Worm (Caenorhabditis elegans) whole organism, mixed stage, embryonic: ENCODE measurements around the gene sax-2.
"Not testable (repeated sequence)": the region's sequence is repeated elsewhere in the genome, so short reads cannot be mapped to it uniquely, and the experiment has no call there.

Experiments
- M03D4.4 ChIP-seq: sonication (generic microtip); optimal IDR thresholded peaks from 2 replicates; lab custom pipeline; 2017; ENCODE audit warnings: mild to moderate bottlenecking, missing genetic modification characterization, missing compliant biosample characterization
- bed-3 ChIP-seq: fragments of 200-800 bp; sonication (Bioruptor generic); optimal IDR thresholded peaks from 3 replicates; lab custom pipeline; 2018; ENCODE audit warnings: mild to moderate bottlenecking, missing genetic modification characterization, moderate library complexity, missing compliant biosample characterization
- blmp-1 ChIP-seq: fragments of 150-350 bp; optimal IDR thresholded peaks from 2 replicates; lab custom pipeline; 2014; ENCODE audit warnings: missing biosample characterization, missing genetic modification characterization
- ceh-39 ChIP-seq: fragments of 150-350 bp; optimal IDR thresholded peaks from 2 replicates; lab custom pipeline; 2014; ENCODE audit warnings: missing biosample characterization, missing genetic modification characterization
- ceh-43 ChIP-seq: fragments of 200-800 bp; sonication (Bioruptor generic); optimal IDR thresholded peaks from 2 replicates; lab custom pipeline; 2018; ENCODE audit warnings: mild to moderate bottlenecking, missing genetic modification characterization, moderate library complexity, missing compliant biosample characterization
- ceh-83 ChIP-seq: fragments of 200-800 bp; sonication (Bioruptor generic); optimal IDR thresholded peaks from 2 replicates; lab custom pipeline; 2018; ENCODE audit warnings: mild to moderate bottlenecking, missing genetic modification characterization, missing compliant biosample characterization
- ces-1 ChIP-seq: fragments of 150-350 bp; optimal IDR thresholded peaks from 2 replicates; lab custom pipeline; 2014; ENCODE audit warnings: missing biosample characterization, missing genetic modification reagents, missing genetic modification characterization
- cnd-1 ChIP-seq: fragments of 200-800 bp; sonication (Bioruptor generic); optimal IDR thresholded peaks from 2 replicates; lab custom pipeline; 2018; ENCODE audit warnings: mild to moderate bottlenecking, missing genetic modification characterization, missing compliant biosample characterization
- drap-1 ChIP-seq: fragments of 200-800 bp; sonication (Bioruptor generic); optimal IDR thresholded peaks from 3 replicates; lab custom pipeline; 2018; ENCODE audit warnings: mild to moderate bottlenecking, missing genetic modification characterization, missing compliant biosample characterization
- elt-1 ChIP-seq: sonication (generic microtip); optimal IDR thresholded peaks from 2 replicates; lab custom pipeline; 2017; ENCODE audit warnings: missing genetic modification characterization, mild to moderate bottlenecking, missing compliant biosample characterization, antibody characterized with exemption, moderate library complexity, borderline replicate concordance; ENCODE audit not compliant: insufficient read depth
- elt-3 ChIP-seq: fragments of 150-350 bp; optimal IDR thresholded peaks from 2 replicates; lab custom pipeline; 2014; ENCODE audit warnings: missing biosample characterization, missing genetic modification characterization
- hlh-1 ChIP-seq: fragments of 150-350 bp; optimal IDR thresholded peaks from 2 replicates; lab custom pipeline; 2014; ENCODE audit warnings: missing biosample characterization, missing genetic modification reagents, missing genetic modification characterization
- lin-13 ChIP-seq: fragments of 150-350 bp; optimal IDR thresholded peaks from 2 replicates; lab custom pipeline; 2014; ENCODE audit warnings: missing biosample characterization, missing genetic modification characterization
- lin-32 ChIP-seq: fragments of 200-800 bp; sonication (Bioruptor generic); optimal IDR thresholded peaks from 2 replicates; lab custom pipeline; 2018; ENCODE audit warnings: mild to moderate bottlenecking, missing genetic modification characterization, missing compliant biosample characterization
- lsy-2 ChIP-seq: fragments of 150-350 bp; optimal IDR thresholded peaks from 2 replicates; lab custom pipeline; 2014; ENCODE audit warnings: missing biosample characterization, missing genetic modification characterization
- mab-5 ChIP-seq: fragments of 150-350 bp; optimal IDR thresholded peaks from 2 replicates; lab custom pipeline; 2014; ENCODE audit warnings: missing biosample characterization, missing genetic modification characterization
- mep-1 ChIP-seq: fragments of 150-350 bp; optimal IDR thresholded peaks from 2 replicates; lab custom pipeline; 2017; ENCODE audit warnings: missing biosample characterization, missing genetic modification reagents, missing genetic modification characterization, inconsistent platforms
- mls-2 ChIP-seq: sonication (generic microtip); optimal IDR thresholded peaks from 2 replicates; lab custom pipeline; 2016; ENCODE audit warnings: mild to moderate bottlenecking, missing genetic modification characterization, moderate library complexity, missing compliant biosample characterization
- nhr-12 ChIP-seq: fragments of 150-350 bp; optimal IDR thresholded peaks from 2 replicates; lab custom pipeline; 2014; ENCODE audit warnings: missing biosample characterization, missing genetic modification characterization
- nhr-2 ChIP-seq: fragments of 150-350 bp; optimal IDR thresholded peaks from 2 replicates; lab custom pipeline; 2014; ENCODE audit warnings: missing biosample characterization, missing genetic modification characterization
- nhr-28 ChIP-seq: fragments of 150-350 bp; optimal IDR thresholded peaks from 2 replicates; lab custom pipeline; 2014; ENCODE audit warnings: missing biosample characterization, missing genetic modification characterization
- nhr-76 ChIP-seq: sonication (generic microtip); optimal IDR thresholded peaks from 2 replicates; lab custom pipeline; 2017; ENCODE audit warnings: missing biosample characterization, missing genetic modification characterization
- sem-2 ChIP-seq: fragments of 200-800 bp; sonication (Bioruptor generic); optimal IDR thresholded peaks from 2 replicates; lab custom pipeline; 2018; ENCODE audit warnings: mild to moderate bottlenecking, missing genetic modification characterization, missing compliant biosample characterization
- snpc-4 ChIP-seq: fragments of 150-350 bp; optimal IDR thresholded peaks from 2 replicates; lab custom pipeline; 2014; ENCODE audit warnings: missing biosample characterization, missing genetic modification characterization
- sptf-1 ChIP-seq: sonication (generic microtip); optimal IDR thresholded peaks from 2 replicates; lab custom pipeline; 2017; ENCODE audit warnings: mild to moderate bottlenecking, missing genetic modification characterization, moderate library complexity, missing compliant biosample characterization
- tbx-8 ChIP-seq: fragments of 200-800 bp; sonication (Bioruptor generic); optimal IDR thresholded peaks from 2 replicates; lab custom pipeline; 2018; ENCODE audit warnings: mild to moderate bottlenecking, missing genetic modification characterization, moderate library complexity, missing compliant biosample characterization
- unc-120 ChIP-seq: sonication (generic microtip); optimal IDR thresholded peaks from 2 replicates; lab custom pipeline; 2017; ENCODE audit warnings: missing genetic modification characterization, missing compliant biosample characterization; ENCODE audit not compliant: poor library complexity, severe bottlenecking
- unc-39 ChIP-seq: fragments of 150-350 bp; optimal IDR thresholded peaks from 2 replicates; lab custom pipeline; 2014; ENCODE audit warnings: missing biosample characterization, missing genetic modification characterization
- unc-62 ChIP-seq: fragments of 150-350 bp; optimal IDR thresholded peaks from 2 replicates; lab custom pipeline; 2014; ENCODE audit warnings: missing biosample characterization, missing genetic modification reagents, missing genetic modification characterization
- ztf-11 ChIP-seq: fragments of 150-350 bp; optimal IDR thresholded peaks from 2 replicates; lab custom pipeline; 2014; ENCODE audit warnings: missing biosample characterization, missing genetic modification characterization

Gene sax-2

ce11 chrIII:5109401-5109800, at the start of gene sax-2:
Gene sax-2, plus strand, starts transcription at chrIII:5109701.
- no peak for TF ChIP-seq lin-32 (GFP tag; lab: Kevin White, UChicago)
- TF ChIP-seq bed-3 (GFP tag; lab: Kevin White, UChicago), result no peak
- no peak for TF ChIP-seq mls-2 (tag; lab: Kevin White, UChicago)
- no peak for TF ChIP-seq ceh-43 (GFP tag; lab: Kevin White, UChicago)
- TF ChIP-seq ceh-83 (GFP tag; lab: Kevin White, UChicago), result no peak
- no peak for TF ChIP-seq unc-39 (tag; lab: Kevin White, UChicago)

DNA sequence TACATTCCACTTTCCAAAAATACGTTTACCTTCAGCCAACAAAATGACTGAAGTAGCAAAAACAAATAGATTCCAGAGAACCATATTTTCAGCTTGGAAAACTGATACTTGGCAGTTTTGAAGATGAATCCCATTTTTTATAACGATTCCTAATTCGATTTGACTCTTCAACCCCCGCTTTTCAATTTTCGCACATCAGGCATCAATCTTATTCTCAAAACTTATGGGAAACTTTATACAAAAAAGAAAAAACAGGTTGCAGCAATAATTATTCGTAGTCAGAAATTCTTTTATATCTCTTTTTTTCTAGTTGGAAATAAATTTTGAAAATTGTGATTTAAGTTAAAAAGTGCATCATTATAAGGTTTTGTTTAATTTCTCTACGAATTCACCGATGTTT, 47.7 kb upstream of the sax-2 start, which contains the start of gene C45G9.10:
TSS of gene C45G9.10 (minus strand) at position 101 of the 400 bp plus-strand sequence.
- TF ChIP-seq unc-39 (tag; lab: Kevin White, UChicago) (no peak), ztf-11 (tag; lab: Kevin White, UChicago) (no peak), sptf-1 (no peak), blmp-1 (tag; lab: Kevin White, UChicago) (no peak), lsy-2 (tag; lab: Kevin White, UChicago) (no peak)

ce11 chrIII:5062406-5062805, 47.1 kb upstream of the sax-2 start, which contains the start of gene C45G9.4:
Gene C45G9.4, plus strand, starts transcription at chrIII:5062706.
- TF ChIP-seq elt-1 (tag; lab: Kevin White, UChicago); nhr-12; unc-120 (tag; lab: Kevin White, UChicago): not testable (repeated sequence)

ce11 chrIII:5068675-5069233, 40.7 kb upstream of the sax-2 start, which contains the start of the genes C45G9.11 and C45G9.2:
Gene C45G9.11, minus strand, starts transcription at chrIII:5068725.
Gene C45G9.2, plus strand, starts transcription at chrIII:5069066.
- TF ChIP-seq mep-1 (tag; lab: Kevin White, UChicago), result peak; percentile 59
- peak; percentile 16 for TF ChIP-seq hlh-1
- TF ChIP-seq lin-32 (GFP tag; lab: Kevin White, UChicago), result peak; percentile 39
- TF ChIP-seq nhr-28 (tag; lab: Kevin White, UChicago), result no peak
- TF ChIP-seq ceh-83 (GFP tag; lab: Kevin White, UChicago), result peak; percentile 36
- TF ChIP-seq unc-39 (tag; lab: Kevin White, UChicago), result no peak
- TF ChIP-seq ces-1 (GFP tag; lab: Kevin White, UChicago), result peak; percentile 82

DNA sequence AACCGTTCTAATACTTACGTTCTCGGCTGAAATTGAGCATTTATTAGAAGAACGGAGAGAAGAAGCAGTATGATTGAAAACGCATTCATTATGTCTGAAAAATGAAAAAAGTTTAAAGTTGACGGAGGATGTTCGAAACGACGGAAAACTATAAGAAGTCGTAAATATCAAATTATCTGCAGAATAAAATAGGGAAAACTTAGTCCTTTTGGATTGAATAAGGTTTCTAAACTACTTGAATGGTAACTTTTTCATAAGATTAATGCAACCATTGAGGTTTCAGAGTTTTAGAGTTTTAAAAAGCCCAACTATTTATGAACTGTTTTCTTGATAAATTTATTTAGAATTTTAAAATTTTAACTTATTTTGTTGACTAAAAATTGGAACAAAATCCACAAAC, 38.0 kb upstream of the sax-2 start, which contains the start of gene C45G9.12:
TSS of gene C45G9.12 (minus strand) at position 101 of the 400 bp plus-strand sequence.
- TF ChIP-seq ces-1 (GFP tag; lab: Kevin White, UChicago), result no peak
- no peak for TF ChIP-seq sptf-1
- no peak for TF ChIP-seq elt-3 (tag; lab: Kevin White, UChicago)
- TF ChIP-seq ceh-83 (GFP tag; lab: Kevin White, UChicago), result no peak
- TF ChIP-seq nhr-28 (tag; lab: Kevin White, UChicago), result no peak
- TF ChIP-seq bed-3 (GFP tag; lab: Kevin White, UChicago), result no peak
- no peak for TF ChIP-seq unc-120 (tag; lab: Kevin White, UChicago)

- TF ChIP-seq nhr-2 (tag; lab: Kevin White, UChicago) (no peak), cnd-1 (tag; lab: Kevin White, UChicago) (no peak), mab-5 (tag; lab: Kevin White, UChicago) (no peak), sem-2 (GFP tag; lab: Kevin White, UChicago) (no peak), ztf-11 (tag; lab: Kevin White, UChicago) (no peak), lin-32 (GFP tag; lab: Kevin White, UChicago) (no peak), sptf-1 (no peak), unc-120 (tag; lab: Kevin White, UChicago) (no peak), lin-13 (tag; lab: Kevin White, UChicago) (no peak), tbx-8 (GFP tag; lab: Kevin White, UChicago) (no peak), ceh-39 (no peak), ces-1 (GFP tag; lab: Kevin White, UChicago) (no peak)
These were observed 35.1 kb upstream of the sax-2 start, which contains the start of gene ttbk-6 for ce11 chrIII:5074398-5074797. Gene ttbk-6, plus strand, starts transcription at chrIII:5074698.

DNA sequence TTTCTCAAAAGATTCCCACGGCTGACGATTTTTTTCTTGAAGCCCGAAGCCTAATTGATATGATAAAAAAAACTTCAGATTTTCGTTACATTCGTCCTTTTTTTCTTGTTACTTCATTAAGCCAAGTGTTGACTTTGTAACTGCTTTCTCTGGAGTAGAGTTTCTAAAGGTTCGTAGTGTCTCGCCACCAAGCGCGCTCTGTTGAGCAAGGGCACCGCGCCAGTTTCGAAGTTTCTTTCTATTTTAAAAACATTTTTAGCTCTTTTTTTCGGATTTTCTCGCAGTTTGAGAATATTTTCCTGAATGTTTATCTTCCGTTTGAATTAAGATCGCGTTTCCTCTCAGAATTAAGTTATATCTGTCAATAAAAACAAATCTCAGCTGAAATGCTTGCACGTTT, 32.9 kb upstream of the sax-2 start:
- TF ChIP-seq ceh-83 (GFP tag; lab: Kevin White, UChicago) (no peak), sem-2 (GFP tag; lab: Kevin White, UChicago) (no peak), mab-5 (tag; lab: Kevin White, UChicago) (no peak), tbx-8 (GFP tag; lab: Kevin White, UChicago) (no peak), unc-62 (GFP tag; lab: Kevin White, UChicago) (no peak), lsy-2 (tag; lab: Kevin White, UChicago) (no peak), bed-3 (GFP tag; lab: Kevin White, UChicago) (no peak), mls-2 (tag; lab: Kevin White, UChicago) (no peak), snpc-4 (tag; lab: Kevin White, UChicago) (no peak), nhr-2 (tag; lab: Kevin White, UChicago) (no peak), unc-120 (tag; lab: Kevin White, UChicago) (no peak), nhr-76 (tag; lab: Kevin White, UChicago) (no peak), ztf-11 (tag; lab: Kevin White, UChicago) (no peak), drap-1 (no peak), M03D4.4 (tag; lab: Kevin White, UChicago) (no peak), unc-39 (tag; lab: Kevin White, UChicago) (no peak), ceh-43 (GFP tag; lab: Kevin White, UChicago) (no peak), nhr-12 (no peak), elt-3 (tag; lab: Kevin White, UChicago) (no peak)
